Worm (Caenorhabditis elegans) whole organism, L3 larva: ENCODE results near the gene fbxa-56.
A peak's percentile ranks its signal among the peaks of the same experiment; 100 is the strongest.

Source experiments
- ama-1 ChIP-seq: fragments of 150-350 bp; optimal IDR thresholded peaks from 2 replicates; lab custom pipeline; 2018
- ceh-16 ChIP-seq: sonication (generic microtip); optimal IDR thresholded peaks from 2 replicates; lab custom pipeline; 2017; ENCODE audit warnings: missing biosample characterization, missing genetic modification characterization
- ceh-28 ChIP-seq: fragments of 150-350 bp; optimal IDR thresholded peaks from 2 replicates; lab custom pipeline; 2014; ENCODE audit warnings: missing biosample characterization, missing genetic modification reagents, missing genetic modification characterization
- ceh-82 ChIP-seq: fragments of 150-350 bp; optimal IDR thresholded peaks from 2 replicates; lab custom pipeline; 2014; ENCODE audit warnings: missing biosample characterization, missing genetic modification characterization
- ceh-9 ChIP-seq: sonication (generic microtip); optimal IDR thresholded peaks from 2 replicates; lab custom pipeline; 2018; ENCODE audit warnings: missing biosample characterization, missing genetic modification characterization
- daf-12 ChIP-seq: fragments of 150-350 bp; optimal IDR thresholded peaks from 2 replicates; lab custom pipeline; 2014; ENCODE audit warnings: missing biosample characterization, missing genetic modification reagents, missing genetic modification characterization
- egl-27 ChIP-seq: sonication (generic microtip); optimal IDR thresholded peaks from 4 replicates; lab custom pipeline; 2017; ENCODE audit warnings: missing biosample characterization, missing genetic modification reagents, missing genetic modification characterization
- elt-1 ChIP-seq: fragments of 150-350 bp; optimal IDR thresholded peaks from 2 replicates; lab custom pipeline; 2014; ENCODE audit warnings: missing biosample characterization, missing genetic modification characterization
- elt-2 ChIP-seq: sonication (generic microtip); optimal IDR thresholded peaks from 2 replicates; lab custom pipeline; 2016; ENCODE audit warnings: missing genetic modification reagents, mild to moderate bottlenecking, missing genetic modification characterization, missing compliant biosample characterization
- eor-1 ChIP-seq, 2 experiments: fragments of 150-350 bp; optimal IDR thresholded peaks; 2 replicates each; lab custom pipeline; 2014 to 2018; ENCODE audit warnings: missing biosample characterization in 2 of 2, missing genetic modification characterization in 2 of 2
- fkh-10 ChIP-seq: sonication (generic microtip); optimal IDR thresholded peaks from 2 replicates; lab custom pipeline; 2017; ENCODE audit warnings: missing biosample characterization, missing genetic modification reagents, missing genetic modification characterization
- fkh-2 ChIP-seq: fragments of 150-350 bp; optimal IDR thresholded peaks from 2 replicates; lab custom pipeline; 2014; ENCODE audit warnings: missing biosample characterization, missing genetic modification reagents, missing genetic modification characterization
- fos-1 ChIP-seq: fragments of 150-350 bp; optimal IDR thresholded peaks from 2 replicates; lab custom pipeline; 2014; ENCODE audit warnings: missing biosample characterization, missing genetic modification characterization
- hmg-11 ChIP-seq: sonication (generic microtip); optimal IDR thresholded peaks from 2 replicates; lab custom pipeline; 2016; ENCODE audit warnings: missing genetic modification characterization, missing compliant biosample characterization
- lin-15B ChIP-seq: fragments of 150-350 bp; optimal IDR thresholded peaks from 2 replicates; lab custom pipeline; 2014; ENCODE audit warnings: missing biosample characterization, missing genetic modification characterization
- lsy-12 ChIP-seq: sonication (generic microtip); optimal IDR thresholded peaks from 2 replicates; lab custom pipeline; 2016; ENCODE audit warnings: mild to moderate bottlenecking, missing genetic modification characterization, missing compliant biosample characterization
- mdl-1 ChIP-seq: fragments of 150-350 bp; optimal IDR thresholded peaks from 2 replicates; lab custom pipeline; 2014; ENCODE audit warnings: missing biosample characterization, missing genetic modification characterization
- mml-1 ChIP-seq: fragments of 150-350 bp; sonication (generic microtip); optimal IDR thresholded peaks from 3 replicates; lab custom pipeline; 2014; ENCODE audit warnings: missing biosample characterization, missing genetic modification characterization
- nfya-1 ChIP-seq: sonication (generic microtip); optimal IDR thresholded peaks from 2 replicates; lab custom pipeline; 2017; ENCODE audit warnings: missing genetic modification characterization, mild to moderate bottlenecking, missing compliant biosample characterization, antibody characterized with exemption, moderate library complexity; ENCODE audit not compliant: insufficient read depth
- nhr-12 ChIP-seq: fragments of 150-350 bp; optimal IDR thresholded peaks from 2 replicates; lab custom pipeline; 2014; ENCODE audit warnings: missing biosample characterization, missing genetic modification characterization
- nhr-23 ChIP-seq: fragments of 150-350 bp; optimal IDR thresholded peaks from 2 replicates; lab custom pipeline; 2014; ENCODE audit warnings: missing biosample characterization, missing genetic modification reagents, missing genetic modification characterization
- nhr-237 ChIP-seq: fragments of 150-350 bp; optimal IDR thresholded peaks from 2 replicates; lab custom pipeline; 2014; ENCODE audit warnings: missing biosample characterization, missing genetic modification characterization
- nhr-25 ChIP-seq: sonication (generic microtip); optimal IDR thresholded peaks from 2 replicates; lab custom pipeline; 2017; ENCODE audit warnings: missing biosample characterization, missing genetic modification characterization
- nhr-43 ChIP-seq: sonication (generic microtip); optimal IDR thresholded peaks from 2 replicates; lab custom pipeline; 2016; ENCODE audit warnings: mild to moderate bottlenecking, missing genetic modification characterization, missing compliant biosample characterization; ENCODE audit not compliant: poor library complexity, severe bottlenecking
- nhr-67 ChIP-seq: fragments of 150-350 bp; optimal IDR thresholded peaks from 2 replicates; lab custom pipeline; 2014; ENCODE audit warnings: missing biosample characterization, missing genetic modification characterization
- nhr-76 ChIP-seq: fragments of 150-350 bp; sonication (generic microtip); optimal IDR thresholded peaks from 5 replicates; lab custom pipeline; 2014; ENCODE audit warnings: missing biosample characterization, missing genetic modification characterization
- nhr-77 ChIP-seq: fragments of 150-350 bp; optimal IDR thresholded peaks from 2 replicates; lab custom pipeline; 2014; ENCODE audit warnings: missing biosample characterization, missing genetic modification characterization
- pqm-1 ChIP-seq: fragments of 150-350 bp; optimal IDR thresholded peaks from 2 replicates; lab custom pipeline; 2017; ENCODE audit warnings: missing biosample characterization, missing genetic modification characterization, inconsistent platforms
- sea-2 ChIP-seq: fragments of 150-350 bp; sonication (generic microtip); optimal IDR thresholded peaks from 4 replicates; lab custom pipeline; 2014; ENCODE audit warnings: missing biosample characterization, missing genetic modification reagents, missing genetic modification characterization
- skn-1 ChIP-seq: fragments of 150-350 bp; optimal IDR thresholded peaks from 2 replicates; lab custom pipeline; 2014; ENCODE audit warnings: missing biosample characterization, missing genetic modification characterization
- snpc-4 ChIP-seq: fragments of 150-350 bp; optimal IDR thresholded peaks from 2 replicates; lab custom pipeline; 2014; ENCODE audit warnings: missing biosample characterization, missing genetic modification characterization
- tbx-2 ChIP-seq: sonication (generic microtip); optimal IDR thresholded peaks from 2 replicates; lab custom pipeline; 2016; ENCODE audit warnings: mild to moderate bottlenecking, missing genetic modification characterization, missing compliant biosample characterization
- unc-39 ChIP-seq: sonication (generic microtip); optimal IDR thresholded peaks from 4 replicates; lab custom pipeline; 2017; ENCODE audit warnings: missing biosample characterization, missing genetic modification characterization
- unc-62 ChIP-seq: fragments of 150-350 bp; sonication (generic microtip); optimal IDR thresholded peaks from 4 replicates; lab custom pipeline; 2014; ENCODE audit warnings: missing biosample characterization, missing genetic modification reagents, missing genetic modification characterization
- zag-1 ChIP-seq: fragments of 150-350 bp; optimal IDR thresholded peaks from 2 replicates; lab custom pipeline; 2014; ENCODE audit warnings: missing biosample characterization, missing genetic modification characterization
- ztf-11 ChIP-seq: fragments of 150-350 bp; optimal IDR thresholded peaks from 2 replicates; lab custom pipeline; 2014; ENCODE audit warnings: missing biosample characterization, missing genetic modification characterization

Gene fbxa-56

DNA sequence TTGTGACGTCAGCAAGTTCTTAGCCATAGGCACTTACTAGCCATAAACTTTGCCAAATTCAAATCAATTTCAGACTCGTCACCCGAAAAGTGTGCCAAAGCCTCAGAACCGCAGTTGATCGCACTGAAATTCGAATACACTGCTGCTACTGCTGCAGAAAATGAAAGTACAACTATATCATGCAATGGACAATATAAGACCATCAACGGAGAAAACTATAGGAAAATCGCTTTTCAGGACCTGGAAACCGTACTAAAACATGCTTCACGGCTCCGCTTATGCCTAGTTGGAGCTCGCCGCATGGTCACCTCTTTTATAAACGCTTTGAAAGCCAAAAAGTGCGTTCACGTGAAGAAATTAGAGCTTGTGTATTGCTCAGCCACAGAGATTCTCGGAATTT, 708 bp upstream of the fbxa-56 start, which contains the start of gene fbxa-22:
TSS of gene fbxa-22 (plus strand) at position 301 of the 400 bp plus-strand sequence.
- no peak for TF ChIP-seq unc-39 (tag; lab: Kevin White, UChicago)

ce11 chrIII:936037-936507, 1.8 kb downstream of the fbxa-56 start, which contains the start of gene fbxa-55:
Gene fbxa-55, minus strand, starts transcription at chrIII:936087.
- TF ChIP-seq nfya-1 (tag; lab: Kevin White, UChicago) (no peak), nhr-67 (tag; lab: Kevin White, UChicago) (no peak), lin-15B (tag; lab: Kevin White, UChicago) (no peak), fkh-10 (GFP tag; lab: Kevin White, UChicago) (no peak), unc-62 (GFP tag; lab: Kevin White, UChicago) (no peak), unc-39 (tag; lab: Kevin White, UChicago) (no peak), lsy-12 (tag; lab: Kevin White, UChicago) (no peak), pqm-1 (tag; lab: Kevin White, UChicago) (peak; percentile 35), ceh-9 (tag; lab: Kevin White, UChicago) (no peak), hmg-11 (tag; lab: Kevin White, UChicago) (no peak), elt-2 (tag; lab: Kevin White, UChicago) (peak; percentile 84), eor-1 (tag; optimal IDR thresholded peaks at IDR 0.05; lab: Kevin White, UChicago) (no peak)

- TF ChIP-seq ama-1 (lab: Kevin White, UChicago) (no peak), nhr-237 (tag; lab: Kevin White, UChicago) (no peak), ceh-16 (no peak), nhr-76 (tag; lab: Kevin White, UChicago) (no peak), fkh-10 (GFP tag; lab: Kevin White, UChicago) (no peak), snpc-4 (tag; lab: Kevin White, UChicago) (no peak), fkh-2 (tag; lab: Kevin White, UChicago) (no peak), zag-1 (tag; lab: Kevin White, UChicago) (no peak), nhr-77 (no peak), elt-2 (tag; lab: Kevin White, UChicago) (no peak)
These were observed 11.6 kb downstream of the fbxa-56 start, which contains the start of gene pef-1 for ce11 chrIII:926216-926615. Gene pef-1, minus strand, starts transcription at chrIII:926316.

- TF ChIP-seq nhr-77 (no peak), ceh-16 (no peak), nhr-237 (tag; lab: Kevin White, UChicago) (no peak), daf-12 (no peak), snpc-4 (tag; lab: Kevin White, UChicago) (no peak), eor-1 (tag; optimal IDR thresholded peaks at IDR 0.05; lab: Kevin White, UChicago) (no peak), nhr-43 (tag; lab: Kevin White, UChicago) (no peak), egl-27 (tag; lab: Kevin White, UChicago) (no peak)
- TF ChIP-seq, all 47 proteins: peak for 0
These were observed 18.5 kb downstream of the fbxa-56 start, which contains the start of gene F23H11.7 for ce11 chrIII:919322-919721. Gene F23H11.7, minus strand, starts transcription at chrIII:919422.

DNA sequence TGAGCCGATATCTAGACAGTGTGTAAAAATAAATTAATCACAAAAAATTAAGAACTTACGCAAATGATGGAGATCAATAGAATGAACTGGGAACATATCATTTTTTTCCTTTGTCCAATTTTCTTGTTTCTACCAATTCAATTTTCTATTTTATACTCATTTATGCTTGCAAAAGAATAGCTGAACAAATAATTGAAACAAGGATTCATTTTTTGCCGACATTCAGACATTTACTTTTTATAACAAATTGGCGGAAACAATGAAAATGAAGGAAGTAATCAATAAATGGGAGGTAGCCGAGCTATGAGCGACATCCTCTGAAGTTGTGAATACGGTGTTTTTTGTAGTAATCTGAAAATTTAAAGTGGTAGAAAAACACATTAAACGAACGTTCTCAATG, 21.0 kb downstream of the fbxa-56 start, which contains the start of gene idpp-13:
TSS of gene idpp-13 (minus strand) at position 101 of the 400 bp plus-strand sequence.
- TF ChIP-seq nhr-43 (tag; lab: Kevin White, UChicago): no peak
- no peak for TF ChIP-seq nhr-76 (tag; lab: Kevin White, UChicago)
- TF ChIP-seq nhr-23 (tag; lab: Kevin White, UChicago): no peak
- TF ChIP-seq lsy-12 (tag; lab: Kevin White, UChicago): no peak
- no peak for TF ChIP-seq nhr-77
- no peak for TF ChIP-seq ceh-28 (tag; lab: Kevin White, UChicago)
- no peak for TF ChIP-seq mml-1

ce11 chrIII:910540-911311, 27.1 kb downstream of the fbxa-56 start, which contains the start of the genes F23H11.5 and bra-2:
Gene F23H11.5, minus strand, starts transcription at chrIII:910590.
Gene bra-2, plus strand, starts transcription at chrIII:911261.
- TF ChIP-seq nhr-237 (tag; lab: Kevin White, UChicago): no peak
- TF ChIP-seq tbx-2 (tag; lab: Kevin White, UChicago): no peak
- TF ChIP-seq nfya-1 (tag; lab: Kevin White, UChicago): peak; percentile 50
- TF ChIP-seq lin-15B (tag; lab: Kevin White, UChicago): peak; percentile 39
- no peak for TF ChIP-seq lsy-12 (tag; lab: Kevin White, UChicago)
- no peak for TF ChIP-seq ceh-82 (tag; lab: Kevin White, UChicago)
- no peak for TF ChIP-seq fkh-10 (GFP tag; lab: Kevin White, UChicago)
- TF ChIP-seq nhr-23 (tag; lab: Kevin White, UChicago): peak; percentile 13
- TF ChIP-seq daf-12: no peak
- no peak for TF ChIP-seq pqm-1 (tag; lab: Kevin White, UChicago)
- TF ChIP-seq fos-1 (tag; lab: Kevin White, UChicago): no peak
- TF ChIP-seq mdl-1: no peak
- no peak for TF ChIP-seq sea-2
- TF ChIP-seq skn-1 (tag; lab: Kevin White, UChicago): no peak
- no peak for TF ChIP-seq elt-1 (tag; lab: Kevin White, UChicago)
- TF ChIP-seq eor-1 (tag; optimal IDR thresholded peaks at IDR 0.05; lab: Kevin White, UChicago): no peak
- TF ChIP-seq zag-1 (tag; lab: Kevin White, UChicago): no peak
- TF ChIP-seq elt-2 (tag; lab: Kevin White, UChicago): peak; percentile 19
- TF ChIP-seq nhr-77: no peak
- no peak for TF ChIP-seq ceh-16
- TF ChIP-seq egl-27 (tag; lab: Kevin White, UChicago): no peak
- peak; percentile 64 for TF ChIP-seq nhr-25 (tag; lab: Kevin White, UChicago)
- no peak for TF ChIP-seq nhr-76 (tag; lab: Kevin White, UChicago)
- TF ChIP-seq snpc-4 (tag; lab: Kevin White, UChicago): peak; percentile 54
- no peak for TF ChIP-seq ztf-11
- TF ChIP-seq nhr-12 (tag; lab: Kevin White, UChicago): no peak
